Worm (Caenorhabditis elegans) whole organism, young adult: ENCODE data around the gene nsph-3.2.

ENCODE experiments used
- B0019.2 ChIP-seq: fragments of 200-800 bp; sonication (Bioruptor generic); conservative IDR thresholded peaks from 2 replicates; pipeline ENCODE4 v1.3.6; 2022; ENCODE audit warnings: missing genetic modification reagents, missing genetic modification characterization, missing compliant biosample characterization
- C06A6.2 ChIP-seq: fragments of 200-800 bp; sonication (Bioruptor generic); conservative IDR thresholded peaks from 2 replicates; pipeline ENCODE4 v1.3.6; 2022; ENCODE audit warnings: missing genetic modification characterization, missing compliant biosample characterization
- F22D6.2 ChIP-seq: sonication (generic microtip); optimal IDR thresholded peaks from 2 replicates; lab custom pipeline; 2016; ENCODE audit warnings: mild to moderate bottlenecking, missing genetic modification characterization, missing compliant biosample characterization
- F33H1.4 ChIP-seq: fragments of 200-800 bp; sonication (Bioruptor generic); IDR thresholded peaks from 2 replicates; pipeline ENCODE4 v1.3.6; 2022; ENCODE audit warnings: missing genetic modification reagents, missing genetic modification characterization, missing compliant biosample characterization
- F57A8.1 ChIP-seq: fragments of 200-800 bp; sonication (Bioruptor generic); optimal IDR thresholded peaks from 2 replicates; lab custom pipeline; 2018; ENCODE audit warnings: mild to moderate bottlenecking, missing genetic modification characterization, moderate library complexity, missing compliant biosample characterization
- T07F8.4 ChIP-seq: sonication (generic microtip); optimal IDR thresholded peaks from 2 replicates; lab custom pipeline; 2016; ENCODE audit warnings: mild to moderate bottlenecking, missing genetic modification characterization, moderate library complexity, missing compliant biosample characterization
- T26A5.8 ChIP-seq: sonication (generic microtip); optimal IDR thresholded peaks from 2 replicates; lab custom pipeline; 2016; ENCODE audit warnings: missing genetic modification characterization, missing compliant biosample characterization
- Y53F4B.3 ChIP-seq: fragments of 200-800 bp; sonication (Bioruptor generic); IDR thresholded peaks from 2 replicates; pipeline ENCODE4 v1.3.6; 2022; ENCODE audit warnings: missing genetic modification reagents, missing genetic modification characterization, missing compliant biosample characterization
- Y56A3A.18 ChIP-seq: fragments of 200-800 bp; sonication (Bioruptor generic); IDR thresholded peaks from 2 replicates; pipeline ENCODE4 v1.3.6; 2022; ENCODE audit warnings: missing genetic modification reagents, missing genetic modification characterization, missing compliant biosample characterization
- Y79H2A.3 ChIP-seq: fragments of 200-800 bp; sonication (Bioruptor generic); conservative IDR thresholded peaks from 2 replicates; pipeline ENCODE4 v1.3.6; 2022; ENCODE audit warnings: missing genetic modification reagents, missing genetic modification characterization, missing compliant biosample characterization
- Y95B8A.8 ChIP-seq: fragments of 200-800 bp; sonication (Bioruptor generic); IDR thresholded peaks from 2 replicates; pipeline ENCODE4 v1.3.6; 2022; ENCODE audit warnings: missing genetic modification reagents, missing genetic modification characterization, missing compliant biosample characterization
- akir-1 ChIP-seq: fragments of 200-800 bp; sonication (Bioruptor generic); optimal IDR thresholded peaks from 2 replicates; lab custom pipeline; 2018; ENCODE audit warnings: mild to moderate bottlenecking, missing genetic modification characterization, moderate library complexity, missing compliant biosample characterization
- ama-1 ChIP-seq, 3 experiments: fragments of 150-350 bp in 1 of 3; sonication (generic microtip) in 2 of 3; optimal IDR thresholded peaks; 2 replicates each; lab custom pipeline; 2014 to 2018; ENCODE audit warnings: missing biosample characterization in 2 of 3, missing genetic modification characterization in 2 of 3, missing genetic modification reagents in 2 of 3
- aptf-3 ChIP-seq: fragments of 200-800 bp; sonication (Bioruptor generic); IDR thresholded peaks from 2 replicates; pipeline ENCODE4 v1.3.6; 2022; ENCODE audit warnings: missing genetic modification characterization, missing compliant biosample characterization
- athp-1 ChIP-seq: sonication (generic microtip); optimal IDR thresholded peaks from 2 replicates; lab custom pipeline; 2017; ENCODE audit warnings: mild to moderate bottlenecking, missing genetic modification characterization, missing compliant biosample characterization
- attf-6 ChIP-seq: fragments of 200-800 bp; sonication (Bioruptor generic); IDR thresholded peaks from 2 replicates; pipeline ENCODE4 v1.3.6; 2022; ENCODE audit warnings: missing genetic modification reagents, missing genetic modification characterization, missing compliant biosample characterization
- bed-1 ChIP-seq: fragments of 200-800 bp; sonication (Bioruptor generic); IDR thresholded peaks from 2 replicates; pipeline ENCODE4 v1.3.6; 2022; ENCODE audit warnings: missing genetic modification reagents, missing genetic modification characterization, missing compliant biosample characterization
- ccch-3 ChIP-seq: fragments of 200-800 bp; sonication (Bioruptor generic); optimal IDR thresholded peaks from 2 replicates; lab custom pipeline; 2018; ENCODE audit warnings: mild to moderate bottlenecking, missing genetic modification characterization, missing compliant biosample characterization
- ceh-100 ChIP-seq: fragments of 200-800 bp; sonication (Bioruptor generic); IDR thresholded peaks from 2 replicates; pipeline ENCODE4 v1.3.6; 2022; ENCODE audit warnings: missing genetic modification reagents, missing genetic modification characterization, missing compliant biosample characterization
- ceh-40 ChIP-seq: fragments of 200-800 bp; sonication (Bioruptor generic); IDR thresholded peaks from 2 replicates; pipeline ENCODE4 v1.3.6; 2022; ENCODE audit warnings: missing genetic modification characterization, missing compliant biosample characterization
- ceh-79 ChIP-seq: sonication (generic microtip); optimal IDR thresholded peaks from 2 replicates; lab custom pipeline; 2017; ENCODE audit warnings: mild to moderate bottlenecking, missing genetic modification characterization, missing compliant biosample characterization
- dox-1 ChIP-seq: fragments of 200-800 bp; sonication (Bioruptor generic); IDR thresholded peaks from 2 replicates; pipeline ENCODE4 v1.3.6; 2022; ENCODE audit warnings: missing genetic modification reagents, missing genetic modification characterization, missing compliant biosample characterization
- egl-44 ChIP-seq: fragments of 200-800 bp; sonication (Bioruptor generic); IDR thresholded peaks from 2 replicates; pipeline ENCODE4 v1.3.6; 2022; ENCODE audit warnings: missing genetic modification reagents, missing genetic modification characterization, missing compliant biosample characterization
- ekl-4 ChIP-seq: fragments of 200-800 bp; sonication (Bioruptor generic); IDR thresholded peaks from 2 replicates; pipeline ENCODE4 v1.3.6; 2022; ENCODE audit warnings: missing genetic modification reagents, missing genetic modification characterization, missing compliant biosample characterization
- fkh-3 ChIP-seq: sonication (generic microtip); optimal IDR thresholded peaks from 2 replicates; lab custom pipeline; 2016; ENCODE audit warnings: mild to moderate bottlenecking, missing genetic modification characterization, missing compliant biosample characterization
- hlh-12 ChIP-seq: sonication (generic microtip); optimal IDR thresholded peaks from 2 replicates; lab custom pipeline; 2016; ENCODE audit warnings: missing genetic modification characterization, missing compliant biosample characterization
- hsf-1 ChIP-seq: fragments of 200-800 bp; sonication (Bioruptor generic); IDR thresholded peaks from 2 replicates; pipeline ENCODE4 v1.3.6; 2022; ENCODE audit warnings: missing genetic modification reagents, missing genetic modification characterization, missing compliant biosample characterization
- lag-1 ChIP-seq: fragments of 200-800 bp; sonication (Bioruptor generic); IDR thresholded peaks from 2 replicates; pipeline ENCODE4 v1.3.6; 2022; ENCODE audit warnings: missing genetic modification reagents, missing genetic modification characterization, missing compliant biosample characterization
- let-607 ChIP-seq, 2 experiments: fragments of 200-800 bp in 1 of 2; sonication (Bioruptor generic) in 1 of 2; sonication (generic microtip) in 1 of 2; optimal IDR thresholded peaks; 2 replicates each; lab custom pipeline; 2016 to 2018; ENCODE audit warnings: mild to moderate bottlenecking in 2 of 2, missing compliant biosample characterization in 2 of 2, missing genetic modification characterization in 2 of 2, moderate library complexity in 2 of 2, missing genotype in 1 of 2
- lin-35 ChIP-seq, 3 experiments: fragments of 150-350 bp in 2 of 3; sonication (generic microtip) in 1 of 3; optimal IDR thresholded peaks; 2 replicates each; lab custom pipeline; 2014 to 2018; ENCODE audit warnings: missing biosample characterization in 3 of 3, missing genetic modification characterization in 3 of 3, missing genetic modification reagents in 3 of 3
- madf-10 ChIP-seq: sonication (generic microtip); optimal IDR thresholded peaks from 2 replicates; lab custom pipeline; 2016; ENCODE audit warnings: mild to moderate bottlenecking, missing genetic modification characterization, missing compliant biosample characterization
- madf-8 ChIP-seq: fragments of 200-800 bp; sonication (Bioruptor generic); conservative IDR thresholded peaks from 2 replicates; pipeline ENCODE4 v1.3.6; 2022; ENCODE audit warnings: missing genetic modification reagents, missing genetic modification characterization, missing compliant biosample characterization
- mcd-1 ChIP-seq: fragments of 200-800 bp; sonication (Bioruptor generic); IDR thresholded peaks from 2 replicates; pipeline ENCODE4 v1.3.6; 2022; ENCODE audit warnings: missing genetic modification reagents, missing genetic modification characterization, missing compliant biosample characterization
- mxl-1 ChIP-seq: sonication (generic microtip); optimal IDR thresholded peaks from 2 replicates; lab custom pipeline; 2016; ENCODE audit warnings: missing genetic modification characterization, missing compliant biosample characterization
- nhr-27 ChIP-seq: fragments of 200-800 bp; sonication (Bioruptor generic); optimal IDR thresholded peaks from 2 replicates; lab custom pipeline; 2018; ENCODE audit warnings: mild to moderate bottlenecking, missing genetic modification characterization, moderate library complexity, missing compliant biosample characterization
- nhr-90 ChIP-seq: sonication (generic microtip); optimal IDR thresholded peaks from 2 replicates; lab custom pipeline; 2016; ENCODE audit warnings: missing genotype, mild to moderate bottlenecking, missing genetic modification characterization, missing compliant biosample characterization
- pha-4 ChIP-seq: fragments of 150-350 bp; sonication (generic microtip); optimal IDR thresholded peaks from 2 replicates; lab custom pipeline; 2014; ENCODE audit warnings: missing biosample characterization, missing genetic modification reagents, missing genetic modification characterization
- rec-8 ChIP-seq, 2 experiments: sonication (generic microtip); optimal IDR thresholded peaks; 2 replicates each; lab custom pipeline; 2016; ENCODE audit warnings: mild to moderate bottlenecking in 2 of 2, missing genetic modification characterization in 2 of 2, missing genetic modification reagents in 2 of 2, missing genotype in 2 of 2, missing biosample characterization in 1 of 2, missing compliant biosample characterization in 1 of 2, moderate library complexity in 1 of 2
- repo-1 ChIP-seq: sonication (generic microtip); optimal IDR thresholded peaks from 2 replicates; lab custom pipeline; 2017; ENCODE audit warnings: mild to moderate bottlenecking, missing genetic modification characterization, missing compliant biosample characterization
- sea-2 ChIP-seq: fragments of 200-800 bp; sonication (Bioruptor generic); IDR thresholded peaks from 2 replicates; pipeline ENCODE4 v1.3.6; 2022; ENCODE audit warnings: missing genetic modification characterization, missing compliant biosample characterization
- snpc-1.1 ChIP-seq: sonication (generic microtip); optimal IDR thresholded peaks from 2 replicates; lab custom pipeline; 2017; ENCODE audit warnings: missing genetic modification characterization, mild to moderate bottlenecking, missing compliant biosample characterization, antibody characterized with exemption, moderate library complexity, missing genotype, missing genetic modification reagents; ENCODE audit not compliant: insufficient read depth
- snpc-4 ChIP-seq, 5 experiments: fragments of 150-350 bp in 1 of 5; sonication (generic microtip) in 4 of 5; optimal IDR thresholded peaks; 2 replicates each; lab custom pipeline; 2014 to 2018; ENCODE audit warnings: missing genetic modification characterization in 5 of 5, missing biosample characterization in 3 of 5, antibody characterized with exemption in 2 of 5, mild to moderate bottlenecking in 2 of 5, missing compliant biosample characterization in 2 of 5, missing genotype in 2 of 5, moderate library complexity in 2 of 5, missing genetic modification reagents in 1 of 5
- tbx-9 ChIP-seq: sonication (generic microtip); optimal IDR thresholded peaks from 2 replicates; lab custom pipeline; 2016; ENCODE audit warnings: borderline replicate concordance, missing genetic modification characterization, inconsistent platforms, missing compliant biosample characterization
- tlf-1 ChIP-seq: fragments of 200-800 bp; sonication (Bioruptor generic); optimal IDR thresholded peaks from 2 replicates; lab custom pipeline; 2018; ENCODE audit warnings: mild to moderate bottlenecking, missing genetic modification characterization, missing compliant biosample characterization
- unc-62 ChIP-seq: fragments of 150-350 bp; optimal IDR thresholded peaks from 2 replicates; lab custom pipeline; 2014; ENCODE audit warnings: missing biosample characterization, missing genetic modification reagents, missing genetic modification characterization
- ztf-18 ChIP-seq: sonication (generic microtip); optimal IDR thresholded peaks from 2 replicates; lab custom pipeline; 2016; ENCODE audit warnings: missing genotype, mild to moderate bottlenecking, missing genetic modification characterization, missing compliant biosample characterization
- ztf-22 ChIP-seq: fragments of 200-800 bp; sonication (Bioruptor generic); optimal IDR thresholded peaks from 2 replicates; lab custom pipeline; 2018; ENCODE audit warnings: mild to moderate bottlenecking, missing genetic modification characterization, moderate library complexity, missing compliant biosample characterization
- ztf-25 ChIP-seq: fragments of 200-800 bp; sonication (Bioruptor generic); IDR thresholded peaks from 2 replicates; pipeline ENCODE4 v1.3.6; 2022; ENCODE audit warnings: missing genetic modification reagents, missing genetic modification characterization, missing compliant biosample characterization

The nsph-3.2 gene

ce11 chrIV:10151439-10151997, 38.8 kb downstream of the nsph-3.2 start, which contains the start of gene copg-1 (continued):
- TF ChIP-seq fkh-3 (tag; lab: Kevin White, UChicago) (no peak), ztf-25 (GFP tag; lab: Robert Waterston, UW) (no peak), F57A8.1 (GFP tag; lab: Kevin White, UChicago) (no peak), mcd-1 (no peak), nhr-27 (tag; lab: Kevin White, UChicago) (no peak), Y53F4B.3 (GFP tag; lab: Robert Waterston, UW) (no peak), ztf-22 (GFP tag; lab: Kevin White, UChicago) (no peak), pha-4 (tag; lab: Kevin White, UChicago) (peak; percentile 17), unc-62 (GFP tag; lab: Kevin White, UChicago) (no peak), hlh-12 (tag; lab: Kevin White, UChicago) (no peak), T26A5.8 (tag; lab: Kevin White, UChicago) (no peak), bed-1 (GFP tag; lab: Robert Waterston, UW) (no peak), hsf-1 (no peak), mxl-1 (no peak), lag-1 (GFP tag; lab: Robert Waterston, UW) (no peak), madf-8 (GFP tag; lab: Robert Waterston, UW) (0 out of 2 replicates have a peak, but pooled peaks have one; percentile 6), C06A6.2 (no peak), ceh-79 (no peak), rec-8 (tag; optimal IDR thresholded peaks at IDR 0.05; lab: Kevin White, UChicago) (no peak), lin-35 (GFP tag; optimal IDR thresholded peaks at IDR 0.05; lab: Kevin White, UChicago) (peak in 1 of 3 experiments; percentile 16), ama-1 (optimal IDR thresholded peaks at IDR 0.05; lab: Kevin White, UChicago) (no peak), ama-1 (GFP tag; optimal IDR thresholded peaks at IDR 0.05; lab: Kevin White, UChicago) (no peak), T07F8.4 (tag; lab: Kevin White, UChicago) (no peak), snpc-4 (GFP tag; optimal IDR thresholded peaks at IDR 0.05; lab: Kevin White, UChicago) (peak; percentile 4), snpc-4 (tag; optimal IDR thresholded peaks at IDR 0.05; lab: Kevin White, UChicago) (peak in 2 of 4 experiments; percentile 0 to 12), ceh-100 (no peak), sea-2 (no peak), B0019.2 (no peak), F22D6.2 (tag; lab: Kevin White, UChicago) (no peak), tlf-1 (GFP tag; lab: Kevin White, UChicago) (no peak), repo-1 (tag; lab: Kevin White, UChicago) (no peak), tbx-9 (tag; lab: Kevin White, UChicago) (no peak), Y56A3A.18 (GFP tag; lab: Robert Waterston, UW) (no peak), snpc-1.1 (tag; lab: Kevin White, UChicago) (no peak), dox-1 (GFP tag; lab: Robert Waterston, UW) (peak; percentile 51), Y79H2A.3 (GFP tag; lab: Robert Waterston, UW) (no peak), let-607 (tag; optimal IDR thresholded peaks at IDR 0.05; lab: Kevin White, UChicago) (peak; percentile 67 to 87), ekl-4 (GFP tag; lab: Robert Waterston, UW) (no peak), aptf-3 (GFP tag; lab: Robert Waterston, UW) (no peak), F33H1.4 (GFP tag; lab: Robert Waterston, UW) (peak; percentile 46), madf-10 (tag; lab: Kevin White, UChicago) (no peak), akir-1 (GFP tag; lab: Kevin White, UChicago) (no peak), nhr-90 (no peak), athp-1 (tag; lab: Kevin White, UChicago) (no peak), attf-6 (GFP tag; lab: Robert Waterston, UW) (no peak), ccch-3 (GFP tag; lab: Kevin White, UChicago) (no peak), Y95B8A.8 (GFP tag; lab: Robert Waterston, UW) (no peak), ztf-18 (tag; lab: Kevin White, UChicago) (no peak), ceh-40 (GFP tag; lab: Robert Waterston, UW) (no peak), egl-44 (GFP tag; lab: Robert Waterston, UW) (no peak)
